Worm (Caenorhabditis elegans) whole organism, L4 larva: Measurements from ENCODE around the gene F13D12.3.

Source experiments
- D1046.2 ChIP-seq: fragments of 200-800 bp; sonication (Bioruptor generic); IDR thresholded peaks from 2 replicates; pipeline ENCODE4 v1.3.6; 2022; ENCODE audit warnings: missing genetic modification characterization, missing compliant biosample characterization
- F44E2.7 ChIP-seq: fragments of 200-800 bp; sonication (Bioruptor generic); IDR thresholded peaks from 2 replicates; pipeline ENCODE4 v2.1.2; 2022; ENCODE audit warnings: missing genetic modification characterization, missing compliant biosample characterization
- F49E8.2 ChIP-seq: sonication (generic microtip); optimal IDR thresholded peaks from 2 replicates; lab custom pipeline; 2016; ENCODE audit warnings: missing compliant biosample characterization, mild to moderate bottlenecking, missing genetic modification characterization, borderline replicate concordance
- R02D3.7 ChIP-seq: fragments of 150-350 bp; sonication (generic microtip); optimal IDR thresholded peaks from 3 replicates; lab custom pipeline; 2014; ENCODE audit warnings: missing biosample characterization, missing genetic modification characterization
- T20F7.1 ChIP-seq: fragments of 200-800 bp; sonication (Bioruptor generic); optimal IDR thresholded peaks from 2 replicates; lab custom pipeline; 2018; ENCODE audit warnings: mild to moderate bottlenecking, missing genetic modification characterization, missing compliant biosample characterization
- T26A8.4 ChIP-seq: fragments of 200-800 bp; sonication (Bioruptor generic); IDR thresholded peaks from 2 replicates; pipeline ENCODE4 v1.3.6; 2022; ENCODE audit warnings: missing genetic modification characterization, missing compliant biosample characterization
- Y48G9A.11 ChIP-seq: fragments of 200-800 bp; sonication (Bioruptor generic); IDR thresholded peaks from 2 replicates; pipeline ENCODE4 v1.3.6; 2022; ENCODE audit warnings: missing genetic modification reagents, missing genetic modification characterization, missing compliant biosample characterization
- Y75B8A.6 ChIP-seq: fragments of 200-800 bp; sonication (Bioruptor generic); IDR thresholded peaks from 2 replicates; pipeline ENCODE4 v1.3.6; 2022; ENCODE audit warnings: missing genetic modification reagents, missing genetic modification characterization, missing compliant biosample characterization
- aha-1 ChIP-seq: fragments of 150-350 bp; peaks from one replicate; lab custom pipeline; 2014; ENCODE audit warnings: missing biosample characterization, missing genetic modification characterization
- ama-1 ChIP-seq: fragments of 150-350 bp; optimal IDR thresholded peaks from 2 replicates; lab custom pipeline; 2014; ENCODE audit warnings: inconsistent platforms, mixed read lengths
- arid-1 ChIP-seq: fragments of 200-800 bp; sonication (Bioruptor generic); conservative IDR thresholded peaks from 2 replicates; pipeline ENCODE4 v1.3.6; 2022; ENCODE audit warnings: missing genetic modification reagents, missing genetic modification characterization, missing compliant biosample characterization
- attf-4 ChIP-seq: sonication (generic microtip); optimal IDR thresholded peaks from 3 replicates; lab custom pipeline; 2017; ENCODE audit warnings: missing biosample characterization, missing genetic modification characterization
- ceh-20 ChIP-seq: fragments of 200-800 bp; sonication (Bioruptor generic); IDR thresholded peaks from 2 replicates; pipeline ENCODE4 v1.3.6; 2022; ENCODE audit warnings: missing genetic modification reagents, missing genetic modification characterization, missing compliant biosample characterization
- ceh-44 ChIP-seq: fragments of 200-800 bp; sonication (Bioruptor generic); IDR thresholded peaks from 2 replicates; pipeline ENCODE4 v1.3.6; 2022; ENCODE audit warnings: missing genetic modification reagents, missing genetic modification characterization, missing compliant biosample characterization
- ctbp-1 ChIP-seq: fragments of 200-800 bp; sonication (Bioruptor generic); IDR thresholded peaks from 2 replicates; pipeline ENCODE4 v1.3.6; 2022; ENCODE audit warnings: missing genetic modification reagents, missing genetic modification characterization, missing compliant biosample characterization
- daf-19 ChIP-seq: fragments of 200-800 bp; sonication (Bioruptor generic); conservative IDR thresholded peaks from 2 replicates; pipeline ENCODE4 v1.3.6; 2022; ENCODE audit warnings: missing genetic modification characterization, missing compliant biosample characterization
- dmd-6 ChIP-seq: fragments of 200-800 bp; sonication (Bioruptor generic); IDR thresholded peaks from 2 replicates; pipeline ENCODE4 v1.3.6; 2022; ENCODE audit warnings: missing genetic modification reagents, missing genetic modification characterization, missing compliant biosample characterization
- dmd-9 ChIP-seq: fragments of 200-800 bp; sonication (Bioruptor generic); IDR thresholded peaks from 2 replicates; pipeline ENCODE4 v1.3.6; 2022; ENCODE audit warnings: missing genetic modification reagents, missing genetic modification characterization, missing compliant biosample characterization
- dve-1 ChIP-seq: sonication (generic microtip); optimal IDR thresholded peaks from 2 replicates; lab custom pipeline; 2017; ENCODE audit warnings: antibody characterized with exemption, mild to moderate bottlenecking, missing genetic modification characterization, missing compliant biosample characterization; ENCODE audit not compliant: insufficient read depth
- egl-43 ChIP-seq: fragments of 200-800 bp; sonication (Bioruptor generic); IDR thresholded peaks from 2 replicates; pipeline ENCODE4 v1.3.6; 2022; ENCODE audit warnings: missing genetic modification reagents, missing genetic modification characterization, missing compliant biosample characterization
- fos-1 ChIP-seq: fragments of 150-350 bp; optimal IDR thresholded peaks from 2 replicates; lab custom pipeline; 2014; ENCODE audit warnings: missing biosample characterization, missing genetic modification characterization
- hlh-11 ChIP-seq: fragments of 200-800 bp; sonication (Bioruptor generic); optimal IDR thresholded peaks from 2 replicates; lab custom pipeline; 2018; ENCODE audit warnings: mild to moderate bottlenecking, missing genetic modification characterization, missing compliant biosample characterization
- hlh-30 ChIP-seq: sonication (generic microtip); optimal IDR thresholded peaks from 2 replicates; lab custom pipeline; 2017; ENCODE audit warnings: antibody characterized with exemption, mild to moderate bottlenecking, missing genetic modification characterization, missing compliant biosample characterization; ENCODE audit not compliant: insufficient read depth
- lim-7 ChIP-seq: fragments of 200-800 bp; sonication (Bioruptor generic); IDR thresholded peaks from 2 replicates; pipeline ENCODE4 v1.3.6; 2022; ENCODE audit warnings: missing genetic modification characterization, missing compliant biosample characterization
- lin-15B ChIP-seq: fragments of 150-350 bp; sonication (generic microtip); optimal IDR thresholded peaks from 3 replicates; lab custom pipeline; 2014; ENCODE audit warnings: missing biosample characterization, missing genetic modification characterization
- lin-38 ChIP-seq: fragments of 200-800 bp; sonication (Bioruptor generic); IDR thresholded peaks from 2 replicates; pipeline ENCODE4 v1.3.6; 2022; ENCODE audit warnings: missing genetic modification reagents, missing genetic modification characterization, missing compliant biosample characterization
- lir-3 ChIP-seq: sonication (generic microtip); optimal IDR thresholded peaks from 2 replicates; lab custom pipeline; 2016; ENCODE audit warnings: mild to moderate bottlenecking, missing genetic modification characterization, missing compliant biosample characterization
- lsy-2 ChIP-seq, 2 experiments: fragments of 150-350 bp in 1 of 2; sonication (generic microtip) in 1 of 2; optimal IDR thresholded peaks; 2 replicates each; lab custom pipeline; 2014 to 2017; ENCODE audit warnings: missing biosample characterization in 2 of 2, missing genetic modification characterization in 2 of 2
- madf-5 ChIP-seq, 2 experiments: fragments of 200-800 bp; sonication (Bioruptor generic); IDR thresholded peaks; 2 replicates each; pipeline ENCODE4 v1.3.6; 2022; ENCODE audit warnings: missing compliant biosample characterization in 2 of 2, missing genetic modification characterization in 2 of 2
- madf-9 ChIP-seq: fragments of 200-800 bp; sonication (Bioruptor generic); conservative IDR thresholded peaks from 2 replicates; pipeline ENCODE4 v1.3.6; 2022; ENCODE audit warnings: missing genetic modification reagents, missing genetic modification characterization, missing compliant biosample characterization
- mdt-29 ChIP-seq: fragments of 200-800 bp; sonication (Bioruptor generic); IDR thresholded peaks from 2 replicates; pipeline ENCODE4 v1.3.6; 2022; ENCODE audit warnings: missing genetic modification reagents, missing genetic modification characterization, missing compliant biosample characterization
- mep-1 ChIP-seq: fragments of 150-350 bp; sonication (generic microtip); optimal IDR thresholded peaks from 3 replicates; lab custom pipeline; 2014; ENCODE audit warnings: missing biosample characterization, missing genetic modification characterization
- mxl-3 ChIP-seq: fragments of 200-800 bp; sonication (Bioruptor generic); optimal IDR thresholded peaks from 2 replicates; lab custom pipeline; 2018; ENCODE audit warnings: mild to moderate bottlenecking, missing genetic modification characterization, missing compliant biosample characterization
- nhr-111 ChIP-seq: fragments of 200-800 bp; sonication (Bioruptor generic); optimal IDR thresholded peaks from 2 replicates; lab custom pipeline; 2018; ENCODE audit warnings: mild to moderate bottlenecking, missing genetic modification characterization, missing compliant biosample characterization
- nhr-42 ChIP-seq: fragments of 200-800 bp; sonication (Bioruptor generic); IDR thresholded peaks from 2 replicates; pipeline ENCODE4 v1.3.6; 2022; ENCODE audit warnings: missing genetic modification characterization, missing compliant biosample characterization
- nhr-6 ChIP-seq: fragments of 150-350 bp; optimal IDR thresholded peaks from 2 replicates; lab custom pipeline; 2014; ENCODE audit warnings: missing biosample characterization, missing genetic modification characterization
- pha-4 ChIP-seq, 2 experiments: fragments of 150-350 bp in 1 of 2; fragments of 200-800 bp in 1 of 2; sonication (Bioruptor generic) in 1 of 2; IDR thresholded peaks in 1 of 2; optimal IDR thresholded peaks in 1 of 2; 2 replicates each; pipeline versions ENCODE4 v1.3.6 to Lab custom; 2014 to 2022; ENCODE audit warnings: missing genetic modification characterization in 2 of 2, missing genetic modification reagents in 2 of 2, missing biosample characterization in 1 of 2, missing compliant biosample characterization in 1 of 2
- php-3 ChIP-seq: fragments of 200-800 bp; sonication (Bioruptor generic); IDR thresholded peaks from 2 replicates; pipeline ENCODE4 v1.3.6; 2022; ENCODE audit warnings: missing genetic modification reagents, missing genetic modification characterization, missing compliant biosample characterization
- saeg-2 ChIP-seq: fragments of 200-800 bp; sonication (Bioruptor generic); IDR thresholded peaks from 2 replicates; pipeline ENCODE4 v1.3.6; 2022; ENCODE audit warnings: missing genetic modification reagents, missing genetic modification characterization, missing compliant biosample characterization
- snpc-4 ChIP-seq: fragments of 150-350 bp; optimal IDR thresholded peaks from 2 replicates; lab custom pipeline; 2014; ENCODE audit warnings: missing biosample characterization, missing genetic modification characterization
- tra-1 ChIP-seq: fragments of 200-800 bp; sonication (Bioruptor generic); IDR thresholded peaks from 2 replicates; pipeline ENCODE4 v1.3.6; 2022; ENCODE audit warnings: missing genetic modification reagents, missing genetic modification characterization, missing compliant biosample characterization
- unc-130 ChIP-seq: sonication (generic microtip); optimal IDR thresholded peaks from 2 replicates; lab custom pipeline; 2016; ENCODE audit warnings: missing genetic modification reagents, missing genetic modification characterization, missing compliant biosample characterization
- vab-7 ChIP-seq: fragments of 200-800 bp; sonication (Bioruptor generic); IDR thresholded peaks from 2 replicates; pipeline ENCODE4 v1.3.6; 2022; ENCODE audit warnings: missing genetic modification reagents, missing genetic modification characterization, missing compliant biosample characterization
- zag-1 ChIP-seq: fragments of 150-350 bp; optimal IDR thresholded peaks from 2 replicates; lab custom pipeline; 2014; ENCODE audit warnings: missing biosample characterization, missing genetic modification characterization
- zfp-3 ChIP-seq: fragments of 200-800 bp; sonication (Bioruptor generic); conservative IDR thresholded peaks from 2 replicates; pipeline ENCODE4 v1.3.6; 2022; ENCODE audit warnings: missing genetic modification reagents, missing genetic modification characterization, missing compliant biosample characterization
- zip-2 ChIP-seq: fragments of 150-350 bp; optimal IDR thresholded peaks from 2 replicates; lab custom pipeline; 2014; ENCODE audit warnings: missing biosample characterization, missing genetic modification characterization
- ztf-7 ChIP-seq: fragments of 150-350 bp; optimal IDR thresholded peaks from 2 replicates; lab custom pipeline; 2014; ENCODE audit warnings: missing biosample characterization, missing genetic modification characterization

The F13D12.3 gene

DNA sequence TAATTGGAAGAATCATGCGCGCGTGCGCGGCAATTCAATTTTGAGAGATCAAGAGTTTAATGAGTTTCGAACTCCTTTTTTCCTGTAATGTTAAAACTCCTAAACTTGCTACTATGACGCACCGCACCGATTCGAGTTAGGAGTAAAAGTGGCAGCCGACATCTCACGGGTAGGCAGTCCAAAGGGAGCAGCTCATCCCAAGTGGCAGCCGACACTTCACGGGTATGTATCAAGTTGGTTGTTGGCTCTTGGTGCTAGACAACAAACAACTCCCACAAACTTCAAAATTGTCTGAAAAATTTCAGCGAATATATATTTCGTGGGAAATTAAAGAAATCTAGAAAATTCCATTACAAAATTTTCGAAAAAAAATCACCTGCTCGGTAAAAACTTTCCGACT, 33.0 kb downstream of the F13D12.3 start:
- no peak for TF ChIP-seq snpc-4 (tag; lab: Kevin White, UChicago)
- no peak for TF ChIP-seq ztf-7 (tag; lab: Kevin White, UChicago)
- TF ChIP-seq egl-43 (GFP tag; lab: Robert Waterston, UW), result 0 out of 2 replicates have a peak, but pooled peaks have one; percentile 17
- no peak for TF ChIP-seq fos-1
- peak; percentile 88 for TF ChIP-seq aha-1 (tag; lab: Kevin White, UChicago)

DNA sequence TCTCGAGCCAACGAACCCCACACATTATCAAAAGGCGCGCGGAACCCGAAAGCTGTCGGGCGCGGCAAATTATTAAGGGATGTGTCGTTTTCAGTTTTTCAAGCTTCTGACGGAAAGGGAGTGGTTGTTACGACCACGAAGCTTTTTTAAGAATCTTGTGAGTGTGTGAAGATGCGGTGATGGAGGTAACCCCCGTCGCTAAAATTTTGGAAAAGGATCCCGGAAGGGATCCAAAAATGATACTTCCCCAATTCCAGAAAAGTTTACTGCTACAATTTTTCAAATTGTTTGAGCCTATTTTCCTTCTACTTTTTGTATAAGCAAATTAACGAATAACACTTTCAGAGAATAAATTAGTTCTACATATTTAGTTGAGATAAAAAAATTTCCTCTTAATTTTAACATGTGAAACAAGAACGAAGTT, 36.5 kb downstream of the F13D12.3 start:
- peak; percentile 99 for TF ChIP-seq aha-1 (tag; lab: Kevin White, UChicago)
- 0 out of 2 replicates have a peak, but pooled peaks have one; percentile 40 for TF ChIP-seq D1046.2
- no peak for TF ChIP-seq lin-15B (tag; lab: Kevin White, UChicago)
- no peak for TF ChIP-seq nhr-111
- peak; percentile 35 for TF ChIP-seq hlh-30 (tag; lab: Kevin White, UChicago)
- no peak for TF ChIP-seq lir-3 (tag; lab: Kevin White, UChicago)
- TF ChIP-seq zip-2 (tag; lab: Kevin White, UChicago), result peak; percentile 37
- peak; percentile 76; the same call in 1 of the 2 replicates for TF ChIP-seq nhr-42 (GFP tag; lab: Robert Waterston, UW)
- peak; percentile 60; the same call in 1 of the 2 replicates for TF ChIP-seq vab-7 (GFP tag; lab: Robert Waterston, UW)
- no peak for TF ChIP-seq unc-130 (GFP tag; lab: Kevin White, UChicago)
- TF ChIP-seq lin-38 (GFP tag; lab: Robert Waterston, UW), result peak; percentile 76
- TF ChIP-seq nhr-6 (tag; lab: Kevin White, UChicago), result peak; percentile 48
- TF ChIP-seq madf-5 (GFP tag; IDR thresholded peaks at IDR 0.05; lab: Robert Waterston, UW), result peak; percentile 21 to 78; a peak in 2 of 4 replicates
- TF ChIP-seq attf-4 (tag; lab: Kevin White, UChicago), result no peak
- TF ChIP-seq lsy-2 (tag; optimal IDR thresholded peaks at IDR 0.05; lab: Kevin White, UChicago), result peak in 1 of 2 experiments; percentile 89
- 0 out of 2 replicates have a peak, but pooled peaks have one; percentile 2 for TF ChIP-seq madf-9
- TF ChIP-seq hlh-11, result peak; percentile 55
- TF ChIP-seq tra-1 (GFP tag; lab: Robert Waterston, UW), result 0 out of 2 replicates have a peak, but pooled peaks have one; percentile 43
- TF ChIP-seq dmd-6, result peak; percentile 69
- TF ChIP-seq snpc-4 (tag; lab: Kevin White, UChicago), result no peak
- TF ChIP-seq mdt-29 (GFP tag; lab: Robert Waterston, UW), result peak; percentile 56; the same call in 1 of the 2 replicates
- peak; percentile 87 for TF ChIP-seq pha-4 (GFP tag; IDR thresholded peaks at IDR 0.05; lab: Robert Waterston, UW)
- TF ChIP-seq pha-4 (tag; optimal IDR thresholded peaks at IDR 0.05; lab: Kevin White, UChicago), result peak; percentile 75
- TF ChIP-seq lim-7 (GFP tag; lab: Robert Waterston, UW), result peak; percentile 89
- TF ChIP-seq Y75B8A.6 (GFP tag; lab: Robert Waterston, UW), result peak; percentile 92
- no peak for TF ChIP-seq F44E2.7 (GFP tag; lab: Robert Waterston, UW)
- TF ChIP-seq zag-1 (tag; lab: Kevin White, UChicago), result no peak
- peak; percentile 80; the same call in 1 of the 2 replicates for TF ChIP-seq saeg-2 (GFP tag; lab: Robert Waterston, UW)
- TF ChIP-seq ctbp-1 (GFP tag; lab: Robert Waterston, UW), result peak; percentile 92
- 0 out of 2 replicates have a peak, but pooled peaks have one; percentile 49 for TF ChIP-seq arid-1 (GFP tag; lab: Robert Waterston, UW)
- TF ChIP-seq zfp-3 (GFP tag; lab: Robert Waterston, UW), result peak; percentile 99
- TF ChIP-seq T26A8.4 (GFP tag; lab: Robert Waterston, UW), result peak; percentile 87
- TF ChIP-seq T20F7.1 (GFP tag; lab: Kevin White, UChicago), result peak; percentile 57
- peak; percentile 66 for TF ChIP-seq ztf-7 (tag; lab: Kevin White, UChicago)
- no peak for TF ChIP-seq F49E8.2 (tag; lab: Kevin White, UChicago)
- no peak for TF ChIP-seq mxl-3 (GFP tag; lab: Kevin White, UChicago)
- TF ChIP-seq ceh-44 (GFP tag; lab: Robert Waterston, UW), result peak; percentile 65
- no peak for TF ChIP-seq R02D3.7 (tag; lab: Kevin White, UChicago)
- peak; percentile 75 for TF ChIP-seq Y48G9A.11 (GFP tag; lab: Robert Waterston, UW)
- TF ChIP-seq dve-1 (tag; lab: Kevin White, UChicago), result peak; percentile 91
- TF ChIP-seq ama-1 (lab: Kevin White, UChicago), result peak; percentile 90
- TF ChIP-seq mep-1 (tag; lab: Kevin White, UChicago), result peak; percentile 93
- TF ChIP-seq php-3 (GFP tag; lab: Robert Waterston, UW), result peak; percentile 80
- peak; percentile 55; the same call in 1 of the 2 replicates for TF ChIP-seq dmd-9 (GFP tag; lab: Robert Waterston, UW)
- 0 out of 2 replicates have a peak, but pooled peaks have one; percentile 46 for TF ChIP-seq ceh-20 (GFP tag; lab: Robert Waterston, UW)
- peak; percentile 95; the same call in 1 of the 2 replicates for TF ChIP-seq daf-19 (GFP tag; lab: Robert Waterston, UW)
